Fruit fly (Drosophila melanogaster) whole organism, embryonic: Measurements from ENCODE around the gene G6P.
A peak's percentile ranks its signal among the peaks of the same experiment; 100 is the strongest.

Experiments used
- Adf1 ChIP-seq: fragments of 200-800 bp; sonication (Bioruptor generic); IDR thresholded peaks from 2 replicates; pipeline ENCODE4 v1.3.6; 2022; ENCODE audit warnings: missing biosample characterization, missing genetic modification characterization
- BEAF-32 ChIP-seq: fragments of 200-800 bp; sonication (Bioruptor generic); optimal IDR thresholded peaks from 3 replicates; lab custom pipeline; 2017; ENCODE audit warnings: missing biosample characterization, missing genetic modification characterization, mild to moderate bottlenecking, moderate library complexity, missing genetic modification reagents
- Bgb ChIP-seq: fragments of 200-800 bp; sonication (Bioruptor generic); IDR thresholded peaks from 2 replicates; pipeline ENCODE4 v1.3.6; 2022; ENCODE audit warnings: missing biosample characterization, missing genetic modification characterization; ENCODE audit not compliant: partially characterized antibody
- CG10274 ChIP-seq: fragments of 200-800 bp; sonication (Bioruptor generic); optimal IDR thresholded peaks from 3 replicates; lab custom pipeline; 2017; ENCODE audit warnings: missing biosample characterization, mild to moderate bottlenecking, missing genetic modification characterization
- CG10979 ChIP-seq: fragments of 200-800 bp; sonication (Bioruptor generic); optimal IDR thresholded peaks from 2 replicates; lab custom pipeline; 2018; ENCODE audit warnings: missing biosample characterization, mild to moderate bottlenecking, missing genetic modification characterization, moderate library complexity
- CG11093 ChIP-seq: fragments of 200-800 bp; sonication (Bioruptor generic); IDR thresholded peaks from 3 replicates; pipeline ENCODE4 v1.3.6; 2022; ENCODE audit warnings: missing biosample characterization, missing genetic modification characterization
- CG11695 ChIP-seq: fragments of 200-800 bp; sonication (Bioruptor generic); IDR thresholded peaks from 3 replicates; pipeline ENCODE4 v1.3.6; 2022; ENCODE audit warnings: missing biosample characterization, missing genetic modification characterization
- CG12155 ChIP-seq: fragments of 200-800 bp; sonication (Bioruptor generic); optimal IDR thresholded peaks from 3 replicates; lab custom pipeline; 2016; ENCODE audit warnings: missing biosample characterization, missing genetic modification characterization
- CG13296 ChIP-seq: fragments of 200-800 bp; sonication (Bioruptor generic); optimal IDR thresholded peaks from 3 replicates; lab custom pipeline; 2018; ENCODE audit warnings: missing biosample characterization, mild to moderate bottlenecking, missing genetic modification characterization
- CG15011 ChIP-seq: fragments of 200-800 bp; sonication (Bioruptor generic); optimal IDR thresholded peaks from 3 replicates; lab custom pipeline; 2018; ENCODE audit warnings: missing biosample characterization, mild to moderate bottlenecking, missing genetic modification characterization
- CG15479 ChIP-seq: fragments of 200-800 bp; sonication (Bioruptor generic); optimal IDR thresholded peaks from 3 replicates; lab custom pipeline; 2019; ENCODE audit warnings: missing biosample characterization, mild to moderate bottlenecking, missing genetic modification characterization, moderate library complexity
- CG17359 ChIP-seq: fragments of 200-800 bp; sonication (Bioruptor generic); optimal IDR thresholded peaks from 3 replicates; lab custom pipeline; 2018; ENCODE audit warnings: missing biosample characterization, mild to moderate bottlenecking, missing genetic modification characterization, moderate library complexity
- CG3065 ChIP-seq: fragments of 200-800 bp; sonication (Bioruptor generic); optimal IDR thresholded peaks from 2 replicates; lab custom pipeline; 2016; ENCODE audit warnings: missing biosample characterization, missing genetic modification characterization
- CG31388 ChIP-seq: fragments of 200-800 bp; sonication (Bioruptor generic); optimal IDR thresholded peaks from 2 replicates; lab custom pipeline; 2016; ENCODE audit warnings: missing biosample characterization, missing genetic modification characterization
- CG33557 ChIP-seq: fragments of 200-800 bp; sonication (Bioruptor generic); optimal IDR thresholded peaks from 2 replicates; lab custom pipeline; 2019; ENCODE audit warnings: missing biosample characterization, mild to moderate bottlenecking, missing genetic modification characterization, moderate library complexity
- CG34376 ChIP-seq: fragments of 200-800 bp; sonication (Bioruptor generic); optimal IDR thresholded peaks from 2 replicates; lab custom pipeline; 2018; ENCODE audit warnings: missing biosample characterization, mild to moderate bottlenecking, missing genetic modification characterization
- CG3838 ChIP-seq: fragments of 200-800 bp; sonication (Bioruptor generic); optimal IDR thresholded peaks from 3 replicates; lab custom pipeline; 2016; ENCODE audit warnings: missing biosample characterization, missing genetic modification characterization
- CG4820 ChIP-seq: fragments of 200-800 bp; sonication (Bioruptor generic); optimal IDR thresholded peaks from 3 replicates; lab custom pipeline; 2016; ENCODE audit warnings: missing biosample characterization, missing genetic modification characterization
- CG6272 ChIP-seq: fragments of 200-800 bp; sonication (Bioruptor generic); IDR thresholded peaks from 2 replicates; pipeline ENCODE4 v1.3.6; 2022; ENCODE audit warnings: missing biosample characterization, missing genetic modification characterization
- CG6791 ChIP-seq: fragments of 200-800 bp; sonication (Bioruptor generic); IDR thresholded peaks from 3 replicates; pipeline ENCODE4 v1.3.6; 2022; ENCODE audit warnings: missing biosample characterization, missing genetic modification characterization; ENCODE audit not compliant: partially characterized antibody
- CG6854 ChIP-seq: fragments of 200-800 bp; sonication (Bioruptor generic); optimal IDR thresholded peaks from 3 replicates; lab custom pipeline; 2017; ENCODE audit warnings: missing biosample characterization, mild to moderate bottlenecking, missing genetic modification characterization
- CG7963 ChIP-seq: fragments of 200-800 bp; sonication (Bioruptor generic); IDR thresholded peaks from 3 replicates; pipeline ENCODE4 v1.3.6; 2022; ENCODE audit warnings: missing biosample characterization, missing genetic modification characterization; ENCODE audit not compliant: partially characterized antibody
- D19B ChIP-seq: fragments of 200-800 bp; sonication (Bioruptor generic); optimal IDR thresholded peaks from 2 replicates; lab custom pipeline; 2017; ENCODE audit warnings: missing biosample characterization, mild to moderate bottlenecking, missing genetic modification characterization
- Dek ChIP-seq: fragments of 200-800 bp; sonication (Bioruptor generic); optimal IDR thresholded peaks from 3 replicates; lab custom pipeline; 2019; ENCODE audit warnings: missing biosample characterization, mild to moderate bottlenecking, missing genetic modification characterization, moderate library complexity
- Hand ChIP-seq: fragments of 200-800 bp; sonication (Bioruptor generic); optimal IDR thresholded peaks from 2 replicates; lab custom pipeline; 2017; ENCODE audit warnings: mild to moderate bottlenecking, missing biosample characterization, missing genetic modification reagents, missing genetic modification characterization
- Hr78 ChIP-seq, 2 experiments: fragments of 200-800 bp in 1 of 2; fragments of >200 bp in 1 of 2; sonication (Bioruptor generic) in 1 of 2; optimal IDR thresholded peaks; 2 replicates each; lab custom pipeline; 2017 to 2019; ENCODE audit warnings: missing biosample characterization in 2 of 2, missing genetic modification characterization in 2 of 2, mild to moderate bottlenecking in 1 of 2, moderate library complexity in 1 of 2
- NK7.1 ChIP-seq: fragments of 200-800 bp; sonication (Bioruptor generic); optimal IDR thresholded peaks from 3 replicates; lab custom pipeline; 2016; ENCODE audit warnings: missing biosample characterization, missing genetic modification characterization
- NfI ChIP-seq: fragments of 200-800 bp; sonication (Bioruptor generic); optimal IDR thresholded peaks from 3 replicates; lab custom pipeline; 2018; ENCODE audit warnings: missing biosample characterization, mild to moderate bottlenecking, missing genetic modification characterization, moderate library complexity
- Opbp ChIP-seq: fragments of 200-800 bp; sonication (Bioruptor generic); IDR thresholded peaks from 3 replicates; pipeline ENCODE4 v1.3.6; 2022; ENCODE audit warnings: missing biosample characterization, missing genetic modification characterization; ENCODE audit not compliant: partially characterized antibody
- Poxn ChIP-seq: fragments of 200-800 bp; sonication (Bioruptor generic); IDR thresholded peaks from 2 replicates; pipeline ENCODE4 v1.3.6; 2022; ENCODE audit warnings: missing biosample characterization, missing genetic modification characterization
- Ptx1 ChIP-seq: fragments of 200-800 bp; sonication (Bioruptor generic); IDR thresholded peaks from 2 replicates; pipeline ENCODE4 v1.3.6; 2022; ENCODE audit warnings: missing biosample characterization, missing genetic modification characterization
- Six4 ChIP-seq: fragments of 200-800 bp; sonication (Bioruptor generic); optimal IDR thresholded peaks from 2 replicates; lab custom pipeline; 2016; ENCODE audit warnings: missing biosample characterization, missing genetic modification characterization
- Sox102F ChIP-seq: fragments of 200-800 bp; sonication (Bioruptor generic); optimal IDR thresholded peaks from 2 replicates; lab custom pipeline; 2018; ENCODE audit warnings: missing biosample characterization, mild to moderate bottlenecking, missing genetic modification characterization, moderate library complexity
- YL-1 ChIP-seq: fragments of 200-800 bp; sonication (Bioruptor generic); optimal IDR thresholded peaks from 3 replicates; lab custom pipeline; 2017; ENCODE audit warnings: missing biosample characterization, mild to moderate bottlenecking, missing genetic modification characterization
- bbx ChIP-seq: fragments of 200-800 bp; sonication (Bioruptor generic); IDR thresholded peaks from 2 replicates; pipeline ENCODE4 v1.3.6; 2022; ENCODE audit warnings: missing biosample characterization, missing genetic modification characterization; ENCODE audit not compliant: partially characterized antibody
- btn ChIP-seq: fragments of 200-800 bp; sonication (Bioruptor generic); optimal IDR thresholded peaks from 2 replicates; lab custom pipeline; 2016; ENCODE audit warnings: missing biosample characterization, missing genetic modification characterization
- chn ChIP-seq: fragments of 200-800 bp; sonication (Bioruptor generic); optimal IDR thresholded peaks from 2 replicates; lab custom pipeline; 2016; ENCODE audit warnings: missing biosample characterization, missing genetic modification characterization
- da ChIP-seq: fragments of 200-800 bp; sonication (Bioruptor generic); optimal IDR thresholded peaks from 2 replicates; lab custom pipeline; 2016; ENCODE audit warnings: missing biosample characterization, missing genetic modification characterization
- dati ChIP-seq: fragments of 200-800 bp; sonication (Bioruptor generic); IDR thresholded peaks from 2 replicates; pipeline ENCODE4 v1.3.6; 2022; ENCODE audit warnings: missing biosample characterization, missing genetic modification characterization
- emc ChIP-seq: fragments of 200-800 bp; sonication (Bioruptor generic); optimal IDR thresholded peaks from 2 replicates; lab custom pipeline; 2016; ENCODE audit warnings: missing biosample characterization, missing genetic modification characterization
- esg ChIP-seq: fragments of 200-800 bp; sonication (Bioruptor generic); conservative IDR thresholded peaks from 2 replicates; pipeline ENCODE4 v1.3.6; 2022; ENCODE audit warnings: missing biosample characterization, missing genetic modification characterization
- gcm2 ChIP-seq: fragments of 200-800 bp; sonication (Bioruptor generic); optimal IDR thresholded peaks from 2 replicates; lab custom pipeline; 2016; ENCODE audit warnings: missing biosample characterization, missing genetic modification characterization
- mld ChIP-seq: fragments of 200-800 bp; sonication (Bioruptor generic); IDR thresholded peaks from 3 replicates; pipeline ENCODE4 v1.3.6; 2022; ENCODE audit warnings: missing biosample characterization, missing genetic modification characterization; ENCODE audit not compliant: partially characterized antibody
- nau ChIP-seq: fragments of 200-800 bp; sonication (Bioruptor generic); optimal IDR thresholded peaks from 3 replicates; lab custom pipeline; 2017; ENCODE audit warnings: missing biosample characterization, mild to moderate bottlenecking, missing genetic modification characterization, missing genetic modification reagents
- p53 ChIP-seq: fragments of 200-800 bp; sonication (Bioruptor generic); optimal IDR thresholded peaks from 2 replicates; lab custom pipeline; 2016; ENCODE audit warnings: missing biosample characterization, missing genetic modification characterization
- scrt ChIP-seq: fragments of 200-800 bp; sonication (Bioruptor generic); optimal IDR thresholded peaks from 2 replicates; lab custom pipeline; 2018; ENCODE audit warnings: missing biosample characterization, mild to moderate bottlenecking, missing genetic modification characterization, moderate library complexity
- sob ChIP-seq: fragments of 200-800 bp; sonication (Bioruptor generic); IDR thresholded peaks from 2 replicates; pipeline ENCODE4 v1.3.6; 2022; ENCODE audit warnings: missing biosample characterization, missing genetic modification characterization
- toy ChIP-seq: fragments of 200-800 bp; sonication (Bioruptor generic); IDR thresholded peaks from 2 replicates; pipeline ENCODE4 v1.3.6; 2022; ENCODE audit warnings: missing biosample characterization, missing genetic modification characterization
- zfh1 ChIP-seq: fragments of 200-800 bp; sonication (Bioruptor generic); IDR thresholded peaks from 3 replicates; pipeline ENCODE4 v1.3.6; 2022; ENCODE audit warnings: missing biosample characterization, missing genetic modification characterization

G6P gene

dm6 chr2L:2861140-2861884 is 45.8 kb upstream of the G6P start (continued):
- TF ChIP-seq Bgb (no peak), scrt (peak; percentile 2), CG17359 (tag; lab: Kevin White, UChicago) (no peak), CG10274 (GFP tag; lab: Kevin White, UChicago) (no peak), p53 (GFP tag; lab: Kevin White, UChicago) (no peak), esg (GFP tag; lab: Robert Waterston, UW) (no peak), CG3838 (no peak), Six4 (GFP tag; lab: Kevin White, UChicago) (no peak), CG6272 (GFP tag; lab: Robert Waterston, UW) (no peak), Hr78 (GFP tag; optimal IDR thresholded peaks at IDR 0.05; lab: Kevin White, UChicago) (no peak), CG6854 (GFP tag; lab: Kevin White, UChicago) (no peak), Ptx1 (GFP tag; lab: Robert Waterston, UW) (no peak), mld (GFP tag; lab: Robert Waterston, UW) (no peak), CG10979 (tag; lab: Kevin White, UChicago) (no peak), Dek (tag; lab: Kevin White, UChicago) (no peak), CG12155 (GFP tag; lab: Kevin White, UChicago) (no peak), toy (GFP tag; lab: Robert Waterston, UW) (no peak), CG7963 (GFP tag; lab: Robert Waterston, UW) (no peak), da (GFP tag; lab: Kevin White, UChicago) (no peak), CG6791 (GFP tag; lab: Robert Waterston, UW) (no peak; the same call in 2 of the 3 replicates), CG31388 (GFP tag; lab: Kevin White, UChicago) (no peak), CG11093 (GFP tag; lab: Robert Waterston, UW) (no peak), NfI (GFP tag; lab: Kevin White, UChicago) (no peak), btn (GFP tag; lab: Kevin White, UChicago) (no peak), chn (GFP tag; lab: Kevin White, UChicago) (no peak), YL-1 (GFP tag; lab: Kevin White, UChicago) (no peak), sob (GFP tag; lab: Robert Waterston, UW) (peak; percentile 57), bbx (GFP tag; lab: Robert Waterston, UW) (0 out of 2 replicates have a peak, but pooled peaks have one; percentile 34), gcm2 (no peak), Opbp (GFP tag; lab: Robert Waterston, UW) (no peak), dati (GFP tag; lab: Robert Waterston, UW) (no peak), nau (GFP tag; lab: Kevin White, UChicago) (no peak), Sox102F (GFP tag; lab: Kevin White, UChicago) (no peak), D19B (GFP tag; lab: Kevin White, UChicago) (no peak), CG4820 (GFP tag; lab: Kevin White, UChicago) (no peak), Hand (GFP tag; lab: Kevin White, UChicago) (no peak), CG11695 (GFP tag; lab: Robert Waterston, UW) (0 out of 3 replicates have a peak, but pooled peaks have one; percentile 12), CG34376 (peak; percentile 38), emc (GFP tag; lab: Kevin White, UChicago) (no peak), BEAF-32 (GFP tag; lab: Kevin White, UChicago) (no peak), NK7.1 (GFP tag; lab: Kevin White, UChicago) (no peak), Poxn (GFP tag; lab: Robert Waterston, UW) (no peak), CG3065 (GFP tag; lab: Kevin White, UChicago) (no peak), CG33557 (GFP tag; lab: Kevin White, UChicago) (peak; percentile 15), Adf1 (GFP tag; lab: Robert Waterston, UW) (peak; percentile 18; the same call in 1 of the 2 replicates), CG15479 (GFP tag; lab: Kevin White, UChicago) (no peak), zfh1 (GFP tag; lab: Robert Waterston, UW) (0 out of 3 replicates have a peak, but pooled peaks have one; percentile 15), CG13296 (GFP tag; lab: Kevin White, UChicago) (peak; percentile 35), CG15011 (GFP tag; lab: Kevin White, UChicago) (no peak)
